Fruit fly (Drosophila melanogaster): ENCODE results near the gene zuc.

Gene zuc

dm6 chr2L:12020735-12021134 lies 31.1 kb upstream of the zuc start, which contains the start of gene Wdr81:
TSS of gene Wdr81 (minus strand) at chr2L:12020960.
- TF ChIP-seq pan (optimal IDR thresholded peaks at IDR 0.05) (no peak), EcR (GFP tag; optimal IDR thresholded peaks at IDR 0.05) (no peak), Dll (optimal IDR thresholded peaks at IDR 0.05) (no peak), CG8478 (optimal IDR thresholded peaks at IDR 0.05) (no peak), usp (GFP tag; optimal IDR thresholded peaks at IDR 0.05) (no peak), psq (optimal IDR thresholded peaks at IDR 0.05) (no peak)

dm6 chr2L:12013741-12014393 lies 24.2 kb upstream of the zuc start:
- no peak for TF ChIP-seq Dll (optimal IDR thresholded peaks at IDR 0.05)
- peak in 1 of 2 experiments; percentile 97 for TF ChIP-seq EcR (GFP tag; optimal IDR thresholded peaks at IDR 0.05)

DNA sequence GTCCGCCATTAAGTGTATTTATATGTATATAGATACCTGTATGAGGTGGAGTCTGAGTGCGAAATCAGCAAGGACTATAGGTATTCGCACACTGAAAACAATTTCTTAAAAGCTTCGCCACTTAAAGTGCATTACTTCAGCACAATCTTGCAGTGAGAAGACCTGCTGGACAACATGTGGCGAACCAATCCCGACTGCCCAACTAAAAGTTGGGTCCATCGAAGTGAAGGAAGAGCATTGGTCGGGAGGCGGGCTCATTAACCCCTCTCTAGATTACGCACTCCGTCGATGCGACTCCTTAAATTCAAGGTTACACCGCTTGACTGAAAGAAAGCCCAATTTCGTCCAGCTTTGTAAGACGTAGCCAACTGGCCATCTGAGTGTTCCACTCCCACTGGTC lies 23.6 kb upstream of the zuc start:
- TF ChIP-seq EcR (GFP tag; optimal IDR thresholded peaks at IDR 0.05): peak in 1 of 2 experiments; percentile 52
- TF ChIP-seq usp (GFP tag; optimal IDR thresholded peaks at IDR 0.05): no peak

DNA sequence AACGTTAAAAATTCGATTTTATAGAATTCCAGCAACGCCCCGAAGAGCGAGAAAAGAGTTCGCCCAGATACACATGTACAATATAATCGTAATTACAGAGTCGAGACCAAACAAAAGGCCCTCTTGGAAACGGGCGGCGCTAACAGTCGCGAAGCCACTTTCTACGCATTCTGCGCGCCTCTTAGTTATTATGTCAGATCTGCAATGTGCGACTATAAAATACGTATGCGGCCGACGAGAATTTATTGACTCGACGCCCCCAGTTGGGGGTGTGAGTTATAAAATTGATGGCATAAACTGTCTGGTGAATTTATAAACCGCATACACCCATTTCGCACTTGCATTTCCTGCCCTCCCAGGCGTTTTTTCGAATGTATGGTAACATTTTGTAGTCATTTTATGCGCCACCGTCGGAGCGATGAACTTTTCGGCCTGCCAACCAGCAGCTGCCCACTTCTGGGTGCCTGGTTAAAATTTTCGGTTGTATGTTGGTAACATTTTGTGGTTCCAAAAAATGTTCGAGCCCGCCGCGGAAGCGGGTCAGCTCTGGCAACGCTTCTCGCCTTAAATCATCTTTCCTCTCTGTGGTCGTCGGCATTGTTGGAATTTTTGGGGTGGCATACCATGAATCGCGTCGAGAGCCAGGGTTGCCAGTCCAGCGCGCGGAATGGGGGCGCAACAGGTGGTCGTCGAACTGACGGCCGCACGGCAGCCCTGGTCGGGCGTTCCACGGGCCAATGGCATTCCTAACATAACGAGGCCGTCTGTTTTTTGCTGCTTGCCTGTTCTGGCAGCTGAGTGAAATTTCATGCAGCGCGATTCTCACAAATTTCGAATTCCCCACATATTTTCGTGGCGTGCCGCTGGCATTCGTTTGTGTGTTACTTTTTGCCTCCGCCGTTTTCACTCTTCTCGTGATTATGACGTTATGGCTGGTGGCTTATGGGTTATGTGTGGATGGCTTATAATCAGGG lies 22.3 kb upstream of the zuc start:
- peak; percentile 42 for TF ChIP-seq Dll (optimal IDR thresholded peaks at IDR 0.05)
- TF ChIP-seq CG8478 (optimal IDR thresholded peaks at IDR 0.05): no peak
- no peak for TF ChIP-seq pan (optimal IDR thresholded peaks at IDR 0.05)
- peak; percentile 96 to 98 for TF ChIP-seq EcR (GFP tag; optimal IDR thresholded peaks at IDR 0.05)

- peak; percentile 65 for TF ChIP-seq Dll (optimal IDR thresholded peaks at IDR 0.05)
- no peak for TF ChIP-seq usp (GFP tag; optimal IDR thresholded peaks at IDR 0.05)
- peak; percentile 79 for TF ChIP-seq CG8478 (optimal IDR thresholded peaks at IDR 0.05)
These were observed 21.4 kb upstream of the zuc start for dm6 chr2L:12010877-12011666.

- TF ChIP-seq CG8478 (optimal IDR thresholded peaks at IDR 0.05) (no peak), EcR (GFP tag; optimal IDR thresholded peaks at IDR 0.05) (peak in 1 of 2 experiments; percentile 54), usp (GFP tag; optimal IDR thresholded peaks at IDR 0.05) (no peak)
These were observed 20.6 kb upstream of the zuc start for dm6 chr2L:12010100-12010876.

DNA sequence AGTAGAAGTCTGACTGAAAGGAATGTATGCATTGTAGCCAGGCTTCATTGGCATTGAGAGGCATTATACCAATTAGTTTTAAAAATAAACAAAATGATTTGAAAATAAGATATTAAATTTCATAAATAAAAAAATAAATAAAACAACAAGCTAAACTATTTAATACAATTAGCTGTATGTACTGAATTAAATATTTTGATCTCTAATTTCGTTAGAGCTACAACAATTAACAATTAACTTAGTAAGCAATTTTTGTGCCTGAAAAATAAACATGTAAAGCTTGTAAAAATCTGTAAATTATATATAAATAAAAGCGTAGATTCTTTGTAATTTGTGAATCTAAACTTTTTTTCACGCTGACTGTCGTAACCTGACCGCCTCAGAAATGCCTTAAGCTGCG lies 18.2 kb upstream of the zuc start, which contains the start of gene Rh5:
Gene Rh5 (plus strand): TSS at position 301 of the 400 bp plus-strand sequence.
- no peak for TF ChIP-seq pan (optimal IDR thresholded peaks at IDR 0.05)
- no peak for TF ChIP-seq Dll (optimal IDR thresholded peaks at IDR 0.05)
- TF ChIP-seq usp (GFP tag; optimal IDR thresholded peaks at IDR 0.05): no peak
- no peak for TF ChIP-seq EcR (GFP tag; optimal IDR thresholded peaks at IDR 0.05)
- no peak for TF ChIP-seq CG8478 (optimal IDR thresholded peaks at IDR 0.05)
- TF ChIP-seq psq (optimal IDR thresholded peaks at IDR 0.05): no peak

dm6 chr2L:12007331-12007791 lies 17.7 kb upstream of the zuc start:
- TF ChIP-seq psq (optimal IDR thresholded peaks at IDR 0.05) (no peak), usp (GFP tag; optimal IDR thresholded peaks at IDR 0.05) (no peak), pan (optimal IDR thresholded peaks at IDR 0.05) (no peak), EcR (GFP tag; optimal IDR thresholded peaks at IDR 0.05) (peak; percentile 60 to 85), CG8478 (optimal IDR thresholded peaks at IDR 0.05) (peak; percentile 69), Dll (optimal IDR thresholded peaks at IDR 0.05) (peak; percentile 21)

dm6 chr2L:12006397-12007330 lies 17.0 kb upstream of the zuc start:
- TF ChIP-seq psq (optimal IDR thresholded peaks at IDR 0.05) (no peak), CG8478 (optimal IDR thresholded peaks at IDR 0.05) (peak; percentile 32), usp (GFP tag; optimal IDR thresholded peaks at IDR 0.05) (no peak), Dll (optimal IDR thresholded peaks at IDR 0.05) (no peak), pan (optimal IDR thresholded peaks at IDR 0.05) (peak; percentile 80), EcR (GFP tag; optimal IDR thresholded peaks at IDR 0.05) (no peak)
